Fruit fly (Drosophila melanogaster): ENCODE data around the gene Spag1.

Spag1 gene

dm6 chr3R:26954020-26954672, 6.5 kb downstream of the Spag1 start (continued):
- TF ChIP-seq pfk (GFP tag; optimal IDR thresholded peaks at IDR 0.05): no peak
- no peak for TF ChIP-seq Bteb2 (GFP tag; optimal IDR thresholded peaks at IDR 0.05)
- peak; percentile 89 for TF ChIP-seq psq (GFP tag; optimal IDR thresholded peaks at IDR 0.05)
- peak; percentile 50; the same call in 1 of the 2 replicates for TF ChIP-seq seq (GFP tag; IDR thresholded peaks at IDR 0.05)
- TF ChIP-seq CG4424 (GFP tag; optimal IDR thresholded peaks at IDR 0.05): peak; percentile 61
- TF ChIP-seq Dref (GFP tag; IDR thresholded peaks at IDR 0.05): no peak
- TF ChIP-seq Oaz (GFP tag; IDR thresholded peaks at IDR 0.05): peak; percentile 54; the same call in 1 of the 2 replicates
- peak; percentile 74 for TF ChIP-seq Hmr (GFP tag; optimal IDR thresholded peaks at IDR 0.05)
- peak; percentile 78 for TF ChIP-seq ase (GFP tag; IDR thresholded peaks at IDR 0.05)
- peak; percentile 74; the same call in 2 of the 3 replicates for TF ChIP-seq jigr1 (GFP tag; IDR thresholded peaks at IDR 0.05)
- TF ChIP-seq CG14014 (GFP tag; IDR thresholded peaks at IDR 0.05): peak; percentile 50
- no peak for TF ChIP-seq Dip2 (GFP tag; IDR thresholded peaks at IDR 0.05)
- peak; percentile 19 for TF ChIP-seq CG10462 (GFP tag; optimal IDR thresholded peaks at IDR 0.05)
- peak; percentile 2 for TF ChIP-seq nerfin-1 (tag; optimal IDR thresholded peaks at IDR 0.05)
- TF ChIP-seq nau (GFP tag; optimal IDR thresholded peaks at IDR 0.05): peak; percentile 48
- no peak for TF ChIP-seq CG2120 (GFP tag; optimal IDR thresholded peaks at IDR 0.05)
- TF ChIP-seq sd (tag; optimal IDR thresholded peaks at IDR 0.05): peak; percentile 92
- TF ChIP-seq jumu (GFP tag; optimal IDR thresholded peaks at IDR 0.05): no peak
- no peak for TF ChIP-seq HLH4C (GFP tag; IDR thresholded peaks at IDR 0.05; ENCODE audit: partially characterized antibody)
- peak; percentile 35; the same call in 1 of the 3 replicates for TF ChIP-seq CG6175 (GFP tag; IDR thresholded peaks at IDR 0.05)
- peak; percentile 77 for TF ChIP-seq Gug (GFP tag; IDR thresholded peaks at IDR 0.05)
- no peak for TF ChIP-seq da (GFP tag; optimal IDR thresholded peaks at IDR 0.05)
- TF ChIP-seq ham (GFP tag; IDR thresholded peaks at IDR 0.05): no peak
- peak; percentile 90 for TF ChIP-seq D19B (GFP tag; optimal IDR thresholded peaks at IDR 0.05)
- TF ChIP-seq CG7786 (GFP tag; optimal IDR thresholded peaks at IDR 0.05): no peak
- no peak for TF ChIP-seq Sry-δ (GFP tag; optimal IDR thresholded peaks at IDR 0.05)
- TF ChIP-seq CG6765 (GFP tag; optimal IDR thresholded peaks at IDR 0.05): no peak
- peak; percentile 81 for TF ChIP-seq dysf (GFP tag; IDR thresholded peaks at IDR 0.05)
- TF ChIP-seq CG10543 (GFP tag; optimal IDR thresholded peaks at IDR 0.05): peak; percentile 25
- TF ChIP-seq wor (GFP tag; IDR thresholded peaks at IDR 0.05): peak; percentile 80
- no peak for TF ChIP-seq fu2 (GFP tag; optimal IDR thresholded peaks at IDR 0.05)
- no peak for TF ChIP-seq slou (GFP tag; optimal IDR thresholded peaks at IDR 0.05)
- no peak for TF ChIP-seq mld (GFP tag; IDR thresholded peaks at IDR 0.05; ENCODE audit: partially characterized antibody)
- TF ChIP-seq fd3F (GFP tag; optimal IDR thresholded peaks at IDR 0.05): peak; percentile 61
- peak; percentile 66 for TF ChIP-seq CG6813 (GFP tag; optimal IDR thresholded peaks at IDR 0.05)
- peak; percentile 23 for TF ChIP-seq exex (tag; optimal IDR thresholded peaks at IDR 0.05)
- peak; percentile 90 for TF ChIP-seq CG17359 (tag; optimal IDR thresholded peaks at IDR 0.05)
- peak; percentile 61; the same call in 1 of the 2 replicates for TF ChIP-seq CG11085 (GFP tag; IDR thresholded peaks at IDR 0.05)
- TF ChIP-seq CG4282 (GFP tag; optimal IDR thresholded peaks at IDR 0.05): no peak
- TF ChIP-seq chinmo (GFP tag; IDR thresholded peaks at IDR 0.05; ENCODE audit: partially characterized antibody): peak; percentile 87; the same call in 3 of the 4 replicates
- TF ChIP-seq Mes4 (GFP tag; optimal IDR thresholded peaks at IDR 0.05): no peak
- TF ChIP-seq cwo (GFP tag; optimal IDR thresholded peaks at IDR 0.05): peak; percentile 69
- TF ChIP-seq prd (optimal IDR thresholded peaks at IDR 0.05): no peak
- peak; percentile 86 for TF ChIP-seq prd (GFP tag; IDR thresholded peaks at IDR 0.05)
- TF ChIP-seq CG8290 (GFP tag; optimal IDR thresholded peaks at IDR 0.05): peak; percentile 42
- peak; percentile 42 to 45 for TF ChIP-seq CG8290 (tag; optimal IDR thresholded peaks at IDR 0.05)
- TF ChIP-seq zfh1 (GFP tag; IDR thresholded peaks at IDR 0.05): peak; percentile 74; the same call in 2 of the 3 replicates
- peak; percentile 72 for TF ChIP-seq CG2875 (GFP tag; optimal IDR thresholded peaks at IDR 0.05)
- no peak for TF ChIP-seq Fer2 (tag; optimal IDR thresholded peaks at IDR 0.05)
- peak; percentile 88 for TF ChIP-seq lbe (GFP tag; optimal IDR thresholded peaks at IDR 0.05)
